Worm (Caenorhabditis elegans) whole organism, L4/young adult: ENCODE results near the gene msh-5.

Source experiments
- W03F9.2 ChIP-seq: fragments of 150-350 bp; optimal IDR thresholded peaks from 2 replicates; lab custom pipeline; 2014; ENCODE audit warnings: missing biosample characterization, missing genetic modification characterization
- dao-5 ChIP-seq: sonication (generic microtip); optimal IDR thresholded peaks from 2 replicates; lab custom pipeline; 2016; ENCODE audit warnings: missing genotype, missing genetic modification characterization, moderate library complexity, missing compliant biosample characterization
- him-1 ChIP-seq: sonication (generic microtip); optimal IDR thresholded peaks from 2 replicates; lab custom pipeline; 2016; ENCODE audit warnings: missing genotype, missing genetic modification reagents, missing genetic modification characterization, missing compliant biosample characterization

DNA sequence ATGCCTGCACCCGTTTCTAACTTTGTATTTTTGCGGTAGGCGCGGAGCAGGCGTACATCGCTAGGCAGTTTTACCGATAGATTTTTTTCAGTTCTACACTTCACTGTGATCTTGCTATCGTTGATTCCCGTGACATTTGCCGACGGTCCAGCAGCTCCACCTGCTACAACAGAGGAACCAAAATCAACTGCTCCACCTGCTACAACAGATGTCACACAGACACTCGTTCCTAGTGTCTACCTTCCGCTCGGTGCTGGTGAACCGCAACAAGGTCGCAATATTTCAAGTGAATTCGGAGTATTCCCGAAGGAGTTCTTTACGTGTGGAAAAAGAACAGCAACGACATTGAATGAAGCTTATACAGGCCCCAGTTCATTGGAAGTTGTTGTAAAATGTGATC, 35.0 kb downstream of the msh-5 start:
- TF ChIP-seq him-1 (tag; lab: Kevin White, UChicago) (no peak), W03F9.2 (tag; lab: Kevin White, UChicago) (no peak), dao-5 (tag; lab: Kevin White, UChicago) (no peak)
